Fruit fly (Drosophila melanogaster): ENCODE results near the gene CG15728.

dm6 chrX:12661435-12661949 is 37.4 kb downstream of the CG15728 start:
- no peak for TF ChIP-seq cnc (optimal IDR thresholded peaks at IDR 0.05)
- TF ChIP-seq tj (GFP tag; optimal IDR thresholded peaks at IDR 0.05), result peak; percentile 58
- no peak for TF ChIP-seq CG14711 (tag; optimal IDR thresholded peaks at IDR 0.05)
- peak; percentile 31 for TF ChIP-seq bab1 (GFP tag; optimal IDR thresholded peaks at IDR 0.05)
- TF ChIP-seq Clk (GFP tag; optimal IDR thresholded peaks at IDR 0.05), result no peak
- no peak for TF ChIP-seq pad (GFP tag; optimal IDR thresholded peaks at IDR 0.05)
- TF ChIP-seq CG7101 (tag; optimal IDR thresholded peaks at IDR 0.05), result peak; percentile 30
- TF ChIP-seq CG5204 (GFP tag; optimal IDR thresholded peaks at IDR 0.05), result no peak
- no peak for TF ChIP-seq CG12768 (GFP tag; optimal IDR thresholded peaks at IDR 0.05)
- peak; percentile 59 for TF ChIP-seq cic (GFP tag; optimal IDR thresholded peaks at IDR 0.05)
- TF ChIP-seq Mnt (GFP tag; optimal IDR thresholded peaks at IDR 0.05), result peak; percentile 56
- no peak for TF ChIP-seq toe (GFP tag; optimal IDR thresholded peaks at IDR 0.05)
- TF ChIP-seq ovo (GFP tag; optimal IDR thresholded peaks at IDR 0.05), result no peak
- peak; percentile 92 for TF ChIP-seq kay (GFP tag; ENCODE audit: borderline replicate concordance)

Measured in whole organism, adult.